Worm (Caenorhabditis elegans): Measurements from ENCODE around the gene gob-1.
A peak's percentile ranks its signal among the peaks of the same experiment; 100 is the strongest.

The gob-1 gene

ce11 chrX:15487806-15488205, 5.6 kb upstream of the gob-1 start, which contains the start of gene H13N06.2:
H13N06.2 (plus strand) TSS chrX:15488106.
- TF ChIP-seq ceh-45 (GFP tag; IDR thresholded peaks at IDR 0.05) (no peak), ahr-1 (tag; optimal IDR thresholded peaks at IDR 0.05) (no peak), K02D7.2 (tag; optimal IDR thresholded peaks at IDR 0.05) (no peak), T23F11.4 (GFP tag; optimal IDR thresholded peaks at IDR 0.05) (no peak), unc-3 (GFP tag; conservative IDR thresholded peaks at IDR 0.05) (no peak), unc-3 (tag; optimal IDR thresholded peaks at IDR 0.05) (no peak), ceh-22 (tag; optimal IDR thresholded peaks at IDR 0.05) (no peak), ceh-14 (tag; optimal IDR thresholded peaks at IDR 0.05) (no peak), ceh-24 (tag; optimal IDR thresholded peaks at IDR 0.05) (no peak), ref-2 (tag; optimal IDR thresholded peaks at IDR 0.05) (no peak)

- TF ChIP-seq C08G9.2 (tag; optimal IDR thresholded peaks at IDR 0.05) (no peak), rnt-1 (tag; optimal IDR thresholded peaks at IDR 0.05) (no peak), hlh-8 (tag; optimal IDR thresholded peaks at IDR 0.05) (no peak), K02D7.2 (tag; optimal IDR thresholded peaks at IDR 0.05) (no peak), ceh-18 (tag; optimal IDR thresholded peaks at IDR 0.05) (no peak), ttx-3 (tag; optimal IDR thresholded peaks at IDR 0.05) (no peak), ceh-22 (tag; optimal IDR thresholded peaks at IDR 0.05) (no peak), unc-3 (GFP tag; conservative IDR thresholded peaks at IDR 0.05) (no peak), unc-3 (tag; optimal IDR thresholded peaks at IDR 0.05) (no peak), zip-5 (tag; optimal IDR thresholded peaks at IDR 0.05) (no peak), ama-1 (optimal IDR thresholded peaks at IDR 0.05) (no peak), T23F11.4 (GFP tag; optimal IDR thresholded peaks at IDR 0.05) (no peak), pat-9 (tag; optimal IDR thresholded peaks at IDR 0.05) (no peak), syd-9 (tag; optimal IDR thresholded peaks at IDR 0.05) (no peak), ahr-1 (tag; optimal IDR thresholded peaks at IDR 0.05) (no peak), elt-4 (tag; optimal IDR thresholded peaks at IDR 0.05) (no peak), npax-4 (tag; optimal IDR thresholded peaks at IDR 0.05) (no peak), dmd-4 (tag; optimal IDR thresholded peaks at IDR 0.05; ENCODE audit: borderline replicate concordance) (no peak), elt-2 (tag; optimal IDR thresholded peaks at IDR 0.05) (no peak), Y22D7AL.16 (tag; optimal IDR thresholded peaks at IDR 0.05) (no peak)
Observed at ce11 chrX:15491110-15491509, 2.3 kb upstream of the gob-1 start.

ce11 chrX:15492759-15493158, 643 bp upstream of the gob-1 start:
- TF ChIP-seq ttx-3 (tag; optimal IDR thresholded peaks at IDR 0.05) (peak; percentile 26), dve-1 (tag; optimal IDR thresholded peaks at IDR 0.05) (peak; percentile 9), che-1 (tag; optimal IDR thresholded peaks at IDR 0.05) (peak; percentile 25), sox-4 (tag; optimal IDR thresholded peaks at IDR 0.05) (peak; percentile 34), gmeb-2 (tag; optimal IDR thresholded peaks at IDR 0.05) (peak; percentile 22), syd-9 (tag; optimal IDR thresholded peaks at IDR 0.05) (peak; percentile 19), rnt-1 (tag; optimal IDR thresholded peaks at IDR 0.05) (peak; percentile 9), unc-3 (GFP tag; conservative IDR thresholded peaks at IDR 0.05) (0 out of 2 replicates have a peak, but pooled peaks have one; percentile 39), unc-3 (tag; optimal IDR thresholded peaks at IDR 0.05) (no peak), ceh-6 (GFP tag; optimal IDR thresholded peaks at IDR 0.05) (peak; percentile 50), ceh-14 (tag; optimal IDR thresholded peaks at IDR 0.05) (peak; percentile 3), ahr-1 (tag; optimal IDR thresholded peaks at IDR 0.05) (no peak), ceh-34 (tag; optimal IDR thresholded peaks at IDR 0.05) (peak; percentile 75), zip-5 (tag; optimal IDR thresholded peaks at IDR 0.05) (no peak), sdc-2 (tag; optimal IDR thresholded peaks at IDR 0.05) (peak; percentile 19), Y22D7AL.16 (tag; optimal IDR thresholded peaks at IDR 0.05) (peak; percentile 12), madf-2 (tag; optimal IDR thresholded peaks at IDR 0.05) (peak; percentile 14), nfya-1 (tag; optimal IDR thresholded peaks at IDR 0.05) (peak; percentile 64), unc-42 (tag; optimal IDR thresholded peaks at IDR 0.05) (peak; percentile 43), ceh-45 (GFP tag; IDR thresholded peaks at IDR 0.05) (0 out of 2 replicates have a peak, but pooled peaks have one; percentile 34), lin-11 (tag; optimal IDR thresholded peaks at IDR 0.05) (peak; percentile 7), tbx-2 (tag; optimal IDR thresholded peaks at IDR 0.05) (peak; percentile 70), K02D7.2 (tag; optimal IDR thresholded peaks at IDR 0.05) (no peak), ama-1 (optimal IDR thresholded peaks at IDR 0.05) (no peak), ceh-18 (tag; optimal IDR thresholded peaks at IDR 0.05) (peak; percentile 65), fkh-6 (tag; optimal IDR thresholded peaks at IDR 0.05) (no peak), hlh-8 (tag; optimal IDR thresholded peaks at IDR 0.05) (no peak), ceh-31 (tag; optimal IDR thresholded peaks at IDR 0.05) (peak; percentile 55), elt-2 (tag; optimal IDR thresholded peaks at IDR 0.05) (peak; percentile 53), pha-2 (tag; optimal IDR thresholded peaks at IDR 0.05) (no peak), C08G9.2 (tag; optimal IDR thresholded peaks at IDR 0.05) (peak; percentile 20), T23F11.4 (GFP tag; optimal IDR thresholded peaks at IDR 0.05) (peak; percentile 21), ceh-48 (tag; optimal IDR thresholded peaks at IDR 0.05) (peak; percentile 46), hlh-30 (tag; optimal IDR thresholded peaks at IDR 0.05; ENCODE audit: insufficient read depth) (peak; percentile 68), sox-2 (GFP tag; IDR thresholded peaks at IDR 0.05) (peak; percentile 42; the same call in 1 of the 2 replicates), ceh-2 (tag; optimal IDR thresholded peaks at IDR 0.05) (peak; percentile 1), F13H6.1 (tag; optimal IDR thresholded peaks at IDR 0.05) (no peak)

Data from whole organism, late embryonic.